Worm (Caenorhabditis elegans): ENCODE results near the gene clec-213.
A peak's percentile ranks its signal among the peaks of the same experiment; 100 is the strongest.

Gene clec-213

DNA sequence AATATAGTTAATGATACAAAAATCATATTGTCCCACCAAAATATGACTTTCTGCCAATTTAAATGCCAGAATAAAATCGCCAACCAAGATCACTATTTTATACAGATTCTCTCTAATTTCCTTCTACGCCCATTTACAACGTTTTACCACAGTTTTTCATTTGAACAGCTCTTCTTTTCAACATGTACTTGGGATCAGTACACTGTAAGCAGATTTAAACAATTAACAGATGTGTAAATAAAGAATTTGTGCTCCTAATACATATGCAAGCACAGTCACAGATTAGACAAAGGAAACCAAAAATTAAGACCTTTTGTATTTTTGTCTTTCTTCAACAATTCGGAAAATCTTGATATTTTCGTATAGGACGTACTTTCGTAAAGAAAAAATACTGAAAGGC lies 38.5 kb downstream of the clec-213 start, which contains the start of gene F07C4.11:
F07C4.11 (minus strand) TSS at position 101 of the 400 bp plus-strand sequence.
- TF ChIP-seq elt-2 (tag; optimal IDR thresholded peaks at IDR 0.05): no peak
- TF ChIP-seq hpl-2 (GFP tag; optimal IDR thresholded peaks at IDR 0.05): no peak
- TF ChIP-seq mab-9 (GFP tag; IDR thresholded peaks at IDR 0.05): no peak
- no peak for TF ChIP-seq vab-15 (tag; optimal IDR thresholded peaks at IDR 0.05)
- TF ChIP-seq lsy-2 (tag; optimal IDR thresholded peaks at IDR 0.05): no peak
- no peak for TF ChIP-seq efl-3 (GFP tag; optimal IDR thresholded peaks at IDR 0.05)
- TF ChIP-seq nhr-12 (tag; optimal IDR thresholded peaks at IDR 0.05): no peak
- no peak for TF ChIP-seq lin-13 (GFP tag; optimal IDR thresholded peaks at IDR 0.05)
- no peak for TF ChIP-seq egl-27 (tag; optimal IDR thresholded peaks at IDR 0.05)
- TF ChIP-seq snu-23 (GFP tag; optimal IDR thresholded peaks at IDR 0.05): no peak
- TF ChIP-seq sox-4 (tag; optimal IDR thresholded peaks at IDR 0.05): no peak
- no peak for TF ChIP-seq nhr-11 (tag; optimal IDR thresholded peaks at IDR 0.05)
- no peak for TF ChIP-seq mdl-1 (tag; optimal IDR thresholded peaks at IDR 0.05)
- no peak for TF ChIP-seq ztf-4 (tag; optimal IDR thresholded peaks at IDR 0.05)
- TF ChIP-seq C16A3.4 (tag; optimal IDR thresholded peaks at IDR 0.05): no peak
- TF ChIP-seq sptf-1 (tag; optimal IDR thresholded peaks at IDR 0.05): no peak

DNA sequence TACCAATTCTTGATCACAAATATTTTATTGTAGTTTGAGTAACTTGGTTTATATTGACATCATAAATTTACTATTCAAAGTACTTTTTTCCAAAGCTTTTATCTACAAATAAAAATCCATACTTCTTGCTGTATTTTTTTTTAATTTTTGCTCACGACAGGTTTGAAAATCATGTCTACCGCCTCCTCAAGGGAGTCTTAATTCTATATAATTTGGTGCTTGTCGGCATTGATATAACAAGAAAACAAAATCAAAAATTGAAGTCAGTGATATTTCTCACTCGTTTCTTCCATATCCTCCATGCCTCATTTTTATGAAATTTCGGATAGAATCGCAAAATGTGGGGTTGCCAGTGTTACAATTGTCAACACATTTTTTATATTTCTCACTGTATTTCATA lies 40.5 kb downstream of the clec-213 start, which contains the start of gene str-47:
str-47 (plus strand) TSS at position 301 of the 400 bp plus-strand sequence.
- no peak for TF ChIP-seq ztf-11 (tag; optimal IDR thresholded peaks at IDR 0.05)
- no peak for TF ChIP-seq ama-1 (optimal IDR thresholded peaks at IDR 0.05)
- TF ChIP-seq elt-3 (tag; optimal IDR thresholded peaks at IDR 0.05): no peak
- TF ChIP-seq lin-15B (tag; optimal IDR thresholded peaks at IDR 0.05): no peak
- no peak for TF ChIP-seq vab-15 (tag; optimal IDR thresholded peaks at IDR 0.05)
- no peak for TF ChIP-seq mef-2 (tag; optimal IDR thresholded peaks at IDR 0.05)
- TF ChIP-seq sptf-1 (tag; optimal IDR thresholded peaks at IDR 0.05): no peak
- no peak for TF ChIP-seq tlp-1 (tag; optimal IDR thresholded peaks at IDR 0.05)
- TF ChIP-seq fkh-10 (GFP tag; optimal IDR thresholded peaks at IDR 0.05): no peak
- TF ChIP-seq blmp-1 (tag; optimal IDR thresholded peaks at IDR 0.05): no peak

DNA sequence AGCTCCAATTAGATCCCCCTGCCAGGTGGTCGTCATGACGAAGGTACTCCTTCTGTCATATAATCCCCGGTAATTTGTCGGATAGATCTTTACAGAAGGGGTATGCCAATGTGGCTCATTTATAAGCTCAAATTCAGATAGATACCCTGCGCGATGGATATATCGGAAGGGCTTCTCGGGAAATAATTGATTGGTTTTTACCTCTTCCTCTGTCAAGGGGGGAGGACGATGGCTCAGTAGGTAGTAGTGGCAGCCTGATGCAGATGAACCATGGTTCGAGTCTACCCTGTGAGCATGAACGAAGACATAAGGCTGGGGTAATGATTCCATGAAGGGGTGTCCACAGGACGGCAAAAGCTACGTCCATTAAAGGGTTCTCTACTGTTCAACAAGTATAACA lies 42.2 kb downstream of the clec-213 start:
- TF ChIP-seq lin-35 (GFP tag; optimal IDR thresholded peaks at IDR 0.05): no peak
- no peak for TF ChIP-seq efl-1 (optimal IDR thresholded peaks at IDR 0.05)
- TF ChIP-seq efl-1 (GFP tag; optimal IDR thresholded peaks at IDR 0.05 in 1 of 2): peak in 1 of 2 experiments; percentile 57

DNA sequence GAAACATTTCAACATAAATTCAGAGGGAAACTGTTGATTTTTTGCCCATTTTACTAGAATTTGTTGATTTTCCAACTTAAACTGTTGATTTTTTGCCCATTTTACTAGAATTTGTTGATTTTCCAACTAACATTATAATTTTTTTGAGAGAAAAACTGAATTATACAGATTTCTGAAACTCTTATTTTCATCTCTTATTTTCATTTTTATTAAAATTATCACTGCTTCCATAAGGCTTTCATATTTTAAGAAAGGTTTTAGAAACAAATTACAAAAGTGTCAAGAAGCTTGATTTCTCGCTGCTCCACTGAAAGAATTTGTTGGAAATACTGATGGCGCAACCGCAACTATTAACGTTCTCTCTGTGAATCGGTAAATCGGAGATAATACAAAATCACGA lies 45.0 kb downstream of the clec-213 start:
- TF ChIP-seq C04F5.9 (tag; optimal IDR thresholded peaks at IDR 0.05) (no peak), blmp-1 (tag; optimal IDR thresholded peaks at IDR 0.05) (no peak), dpl-1 (GFP tag; optimal IDR thresholded peaks at IDR 0.05) (no peak), ceh-63 (GFP tag; optimal IDR thresholded peaks at IDR 0.05) (no peak), xbp-1 (tag; optimal IDR thresholded peaks at IDR 0.05) (no peak), grh-1 (GFP tag; IDR thresholded peaks at IDR 0.05) (no peak), mdl-1 (tag; optimal IDR thresholded peaks at IDR 0.05) (no peak), sup-37 (GFP tag; optimal IDR thresholded peaks at IDR 0.05) (no peak), snpc-4 (tag; optimal IDR thresholded peaks at IDR 0.05) (no peak), C16A3.4 (tag; optimal IDR thresholded peaks at IDR 0.05) (no peak), ztf-4 (tag; optimal IDR thresholded peaks at IDR 0.05) (no peak), lin-35 (GFP tag; optimal IDR thresholded peaks at IDR 0.05) (no peak), F16B12.6 (tag; optimal IDR thresholded peaks at IDR 0.05) (no peak), fkh-8 (tag; optimal IDR thresholded peaks at IDR 0.05) (no peak)

DNA sequence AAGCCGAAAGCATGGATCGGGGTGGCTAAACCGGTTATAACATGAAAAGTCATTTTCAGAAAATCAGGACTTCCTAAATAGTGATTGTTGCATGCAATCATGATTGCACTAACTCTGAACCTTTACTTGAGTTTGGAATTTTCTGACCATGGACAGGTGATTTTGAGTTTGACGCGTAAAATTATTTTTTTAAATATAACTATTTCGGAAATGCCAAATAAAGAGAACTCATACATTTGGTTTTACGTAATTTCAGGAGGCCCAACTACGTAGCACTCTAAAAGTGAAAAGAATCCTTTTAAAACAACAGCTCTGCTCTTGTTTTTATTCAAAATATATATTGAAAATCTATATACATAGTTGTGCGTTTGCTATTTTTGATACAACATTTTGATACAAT lies 46.8 kb downstream of the clec-213 start, which contains the start of gene srh-234:
srh-234 (minus strand) TSS at position 101 of the 400 bp plus-strand sequence.
- no peak for TF ChIP-seq lin-39 (tag; optimal IDR thresholded peaks at IDR 0.05)
- TF ChIP-seq fkh-4 (tag; optimal IDR thresholded peaks at IDR 0.05; ENCODE audit: borderline replicate concordance): no peak
- no peak for TF ChIP-seq egl-27 (tag; optimal IDR thresholded peaks at IDR 0.05)
- no peak for TF ChIP-seq nhr-85 (tag)
- no peak for TF ChIP-seq Y116A8C.19 (tag; optimal IDR thresholded peaks at IDR 0.05; ENCODE audit: borderline replicate concordance)
- no peak for TF ChIP-seq blmp-1 (tag; optimal IDR thresholded peaks at IDR 0.05)
- no peak for TF ChIP-seq ces-1 (GFP tag; optimal IDR thresholded peaks at IDR 0.05)
- TF ChIP-seq ets-5 (GFP tag; IDR thresholded peaks at IDR 0.05): no peak
- no peak for TF ChIP-seq hpl-2 (GFP tag; optimal IDR thresholded peaks at IDR 0.05)
- TF ChIP-seq efl-3 (GFP tag; optimal IDR thresholded peaks at IDR 0.05): no peak
- TF ChIP-seq ceh-63 (GFP tag; optimal IDR thresholded peaks at IDR 0.05): no peak
- TF ChIP-seq ceh-82 (tag; optimal IDR thresholded peaks at IDR 0.05): no peak
- no peak for TF ChIP-seq nhr-237 (tag; optimal IDR thresholded peaks at IDR 0.05)
- no peak for TF ChIP-seq ceh-8 (GFP tag; optimal IDR thresholded peaks at IDR 0.05)
- TF ChIP-seq unc-130 (tag; optimal IDR thresholded peaks at IDR 0.05): no peak

Data from whole organism, L1 larva.